Worm (Caenorhabditis elegans) whole organism, L1 larva: Measurements from ENCODE around the gene vps-33.2.
A peak's percentile ranks its signal among the peaks of the same experiment; 100 is the strongest.

Experiments used
- C16A3.4 ChIP-seq: fragments of 150-350 bp; optimal IDR thresholded peaks from 2 replicates; lab custom pipeline; 2014; ENCODE audit warnings: missing biosample characterization, missing genetic modification characterization
- C34B4.2 ChIP-seq: sonication (generic microtip); optimal IDR thresholded peaks from 2 replicates; lab custom pipeline; 2017; ENCODE audit warnings: mild to moderate bottlenecking, missing genetic modification characterization, missing compliant biosample characterization
- F16B12.6 ChIP-seq: fragments of 150-350 bp; optimal IDR thresholded peaks from 2 replicates; lab custom pipeline; 2014; ENCODE audit warnings: missing biosample characterization, missing genetic modification characterization
- Y116A8C.19 ChIP-seq: sonication (generic microtip); optimal IDR thresholded peaks from 2 replicates; lab custom pipeline; 2016; ENCODE audit warnings: missing compliant biosample characterization, missing genetic modification characterization, borderline replicate concordance
- aha-1 ChIP-seq: fragments of 150-350 bp; optimal IDR thresholded peaks from 2 replicates; lab custom pipeline; 2014; ENCODE audit warnings: missing biosample characterization, missing genetic modification characterization
- alr-1 ChIP-seq: fragments of 200-800 bp; sonication (Bioruptor generic); optimal IDR thresholded peaks from 2 replicates; lab custom pipeline; 2018; ENCODE audit warnings: borderline replicate concordance, mild to moderate bottlenecking, missing genetic modification characterization, missing compliant biosample characterization
- aly-2 ChIP-seq: fragments of 150-350 bp; optimal IDR thresholded peaks from 2 replicates; lab custom pipeline; 2014; ENCODE audit warnings: missing biosample characterization, missing genetic modification characterization
- blmp-1 ChIP-seq: fragments of 150-350 bp; optimal IDR thresholded peaks from 2 replicates; lab custom pipeline; 2014; ENCODE audit warnings: missing biosample characterization, missing genetic modification characterization
- ceh-8 ChIP-seq: fragments of 200-800 bp; sonication (Bioruptor generic); optimal IDR thresholded peaks from 2 replicates; lab custom pipeline; 2018; ENCODE audit warnings: mild to moderate bottlenecking, missing genetic modification characterization, moderate library complexity, missing compliant biosample characterization
- ceh-88 ChIP-seq: fragments of 200-800 bp; sonication (Bioruptor generic); IDR thresholded peaks from 2 replicates; pipeline ENCODE4 v1.3.6; 2022; ENCODE audit warnings: missing genetic modification characterization, missing compliant biosample characterization
- dpl-1 ChIP-seq, 3 experiments: fragments of 150-350 bp in 2 of 3; sonication (generic microtip) in 1 of 3; optimal IDR thresholded peaks; 2 replicates each; lab custom pipeline; 2014 to 2017; ENCODE audit warnings: missing biosample characterization in 3 of 3, missing genetic modification characterization in 3 of 3, missing genetic modification reagents in 3 of 3
- efl-1 ChIP-seq, 4 experiments: fragments of 150-350 bp; optimal IDR thresholded peaks in 3 of 4; peaks in 1 of 4; 1 replicate in 1 of 4; 2 replicates in 3 of 4; lab custom pipeline; 2014; ENCODE audit warnings: missing biosample characterization in 2 of 4, missing genetic modification characterization in 2 of 4, missing genetic modification reagents in 2 of 4
- egl-13 ChIP-seq: sonication (generic microtip); optimal IDR thresholded peaks from 2 replicates; lab custom pipeline; 2016; ENCODE audit warnings: missing genotype, missing genetic modification reagents, missing genetic modification characterization, missing compliant biosample characterization
- egl-27 ChIP-seq, 2 experiments: fragments of 150-350 bp in 1 of 2; sonication (generic microtip); optimal IDR thresholded peaks; 3 replicates each; lab custom pipeline; 2017 to 2018; ENCODE audit warnings: missing biosample characterization in 2 of 2, missing genetic modification characterization in 2 of 2, missing genetic modification reagents in 2 of 2
- elt-2 ChIP-seq: sonication (generic microtip); optimal IDR thresholded peaks from 2 replicates; lab custom pipeline; 2016; ENCODE audit warnings: missing genetic modification characterization, mild to moderate bottlenecking, inconsistent platforms, missing compliant biosample characterization, missing genetic modification reagents
- fkh-10 ChIP-seq: sonication (generic microtip); optimal IDR thresholded peaks from 2 replicates; lab custom pipeline; 2017; ENCODE audit warnings: missing biosample characterization, missing genetic modification reagents, missing genetic modification characterization
- fkh-4 ChIP-seq: sonication (generic microtip); optimal IDR thresholded peaks from 2 replicates; lab custom pipeline; 2016; ENCODE audit warnings: missing compliant biosample characterization, missing genetic modification characterization, borderline replicate concordance
- hlh-17 ChIP-seq: fragments of 200-800 bp; sonication (Bioruptor generic); optimal IDR thresholded peaks from 2 replicates; lab custom pipeline; 2018; ENCODE audit warnings: missing genetic modification characterization, mild to moderate bottlenecking, missing compliant biosample characterization, moderate library complexity, borderline replicate concordance
- hlh-4 ChIP-seq: sonication (generic microtip); optimal IDR thresholded peaks from 2 replicates; lab custom pipeline; 2016; ENCODE audit warnings: mild to moderate bottlenecking, missing genetic modification characterization, missing compliant biosample characterization
- hpl-2 ChIP-seq: fragments of 150-350 bp; optimal IDR thresholded peaks from 2 replicates; lab custom pipeline; 2014; ENCODE audit warnings: missing biosample characterization, missing genetic modification reagents, missing genetic modification characterization
- irx-1 ChIP-seq: sonication (generic microtip); optimal IDR thresholded peaks from 2 replicates; lab custom pipeline; 2016; ENCODE audit warnings: missing genetic modification characterization, missing compliant biosample characterization
- jun-1 ChIP-seq: fragments of 150-350 bp; optimal IDR thresholded peaks from 2 replicates; lab custom pipeline; 2014; ENCODE audit warnings: missing biosample characterization, missing genetic modification reagents, missing genetic modification characterization
- lin-13 ChIP-seq: fragments of 150-350 bp; optimal IDR thresholded peaks from 2 replicates; lab custom pipeline; 2014; ENCODE audit warnings: missing biosample characterization, missing genetic modification reagents, missing genetic modification characterization
- lin-15B ChIP-seq: fragments of 150-350 bp; sonication (generic microtip); optimal IDR thresholded peaks from 3 replicates; lab custom pipeline; 2014; ENCODE audit warnings: missing biosample characterization, missing genetic modification characterization
- lin-35 ChIP-seq, 2 experiments: fragments of 150-350 bp; optimal IDR thresholded peaks; 2 replicates each; lab custom pipeline; 2014; ENCODE audit warnings: missing biosample characterization in 2 of 2, missing genetic modification characterization in 2 of 2, missing genetic modification reagents in 2 of 2
- lin-39 ChIP-seq: fragments of 150-350 bp; optimal IDR thresholded peaks from 2 replicates; lab custom pipeline; 2014; ENCODE audit warnings: missing biosample characterization, missing genetic modification reagents, missing genetic modification characterization
- lir-3 ChIP-seq: sonication (generic microtip); optimal IDR thresholded peaks from 2 replicates; lab custom pipeline; 2016; ENCODE audit warnings: mild to moderate bottlenecking, missing genetic modification characterization, moderate library complexity, missing compliant biosample characterization; ENCODE audit not compliant: poor library complexity
- lsy-2 ChIP-seq, 2 experiments: fragments of 150-350 bp; optimal IDR thresholded peaks; 2 replicates each; lab custom pipeline; 2014; ENCODE audit warnings: missing biosample characterization in 2 of 2, missing genetic modification characterization in 2 of 2
- mdl-1 ChIP-seq, 2 experiments: fragments of 150-350 bp; optimal IDR thresholded peaks; 2 replicates each; lab custom pipeline; 2014 to 2017; ENCODE audit warnings: missing biosample characterization in 2 of 2, missing genetic modification characterization in 2 of 2, inconsistent platforms in 1 of 2
- mef-2 ChIP-seq: fragments of 150-350 bp; optimal IDR thresholded peaks from 2 replicates; lab custom pipeline; 2014; ENCODE audit warnings: missing biosample characterization, missing genetic modification characterization
- mep-1 ChIP-seq: fragments of 150-350 bp; optimal IDR thresholded peaks from 2 replicates; lab custom pipeline; 2014; ENCODE audit warnings: missing biosample characterization, missing genetic modification characterization
- nhr-12 ChIP-seq: sonication (generic microtip); optimal IDR thresholded peaks from 2 replicates; lab custom pipeline; 2017; ENCODE audit warnings: missing biosample characterization, missing genetic modification characterization
- nhr-47 ChIP-seq: sonication (generic microtip); optimal IDR thresholded peaks from 2 replicates; lab custom pipeline; 2016; ENCODE audit warnings: mild to moderate bottlenecking, missing genetic modification characterization, moderate library complexity, missing compliant biosample characterization
- nhr-71 ChIP-seq: sonication (generic microtip); optimal IDR thresholded peaks from 2 replicates; lab custom pipeline; 2016; ENCODE audit warnings: mild to moderate bottlenecking, missing genetic modification characterization, moderate library complexity, missing compliant biosample characterization
- nhr-84 ChIP-seq: sonication (generic microtip); optimal IDR thresholded peaks from 2 replicates; lab custom pipeline; 2017; ENCODE audit warnings: missing biosample characterization, missing genetic modification characterization
- nhr-90 ChIP-seq: sonication (generic microtip); optimal IDR thresholded peaks from 2 replicates; lab custom pipeline; 2016; ENCODE audit warnings: mild to moderate bottlenecking, missing genetic modification characterization, missing compliant biosample characterization; ENCODE audit not compliant: poor library complexity
- pag-3 ChIP-seq: sonication (generic microtip); optimal IDR thresholded peaks from 2 replicates; lab custom pipeline; 2017; ENCODE audit warnings: missing genetic modification characterization, mild to moderate bottlenecking, missing compliant biosample characterization, antibody characterized with exemption, borderline replicate concordance; ENCODE audit not compliant: insufficient read depth
- pqm-1 ChIP-seq: sonication (generic microtip); optimal IDR thresholded peaks from 3 replicates; lab custom pipeline; 2017; ENCODE audit warnings: missing biosample characterization, missing genetic modification characterization
- rnt-1 ChIP-seq: sonication (generic microtip); optimal IDR thresholded peaks from 2 replicates; lab custom pipeline; 2016; ENCODE audit warnings: mild to moderate bottlenecking, missing genetic modification characterization, moderate library complexity, missing compliant biosample characterization
- skn-1 ChIP-seq: fragments of 150-350 bp; optimal IDR thresholded peaks from 2 replicates; lab custom pipeline; 2014; ENCODE audit warnings: missing biosample characterization, missing genetic modification characterization
- snpc-4 ChIP-seq: fragments of 150-350 bp; optimal IDR thresholded peaks from 2 replicates; lab custom pipeline; 2014; ENCODE audit warnings: missing biosample characterization, missing genetic modification characterization
- snu-23 ChIP-seq: sonication (generic microtip); optimal IDR thresholded peaks from 2 replicates; lab custom pipeline; 2016; ENCODE audit warnings: missing genetic modification characterization, missing compliant biosample characterization
- sup-37 ChIP-seq: fragments of 200-800 bp; sonication (Bioruptor generic); optimal IDR thresholded peaks from 2 replicates; lab custom pipeline; 2018; ENCODE audit warnings: mild to moderate bottlenecking, missing genetic modification characterization, missing compliant biosample characterization
- tlp-1 ChIP-seq: fragments of 150-350 bp; optimal IDR thresholded peaks from 2 replicates; lab custom pipeline; 2014; ENCODE audit warnings: missing biosample characterization, missing genetic modification characterization
- unc-30 ChIP-seq: sonication (generic microtip); optimal IDR thresholded peaks from 2 replicates; lab custom pipeline; 2017; ENCODE audit warnings: missing biosample characterization, missing genetic modification characterization
- unc-62 ChIP-seq: fragments of 150-350 bp; optimal IDR thresholded peaks from 2 replicates; lab custom pipeline; 2014; ENCODE audit warnings: missing biosample characterization, missing genetic modification reagents, missing genetic modification characterization
- unc-86 ChIP-seq: sonication (generic microtip); optimal IDR thresholded peaks from 2 replicates; lab custom pipeline; 2016; ENCODE audit warnings: missing genetic modification characterization, missing compliant biosample characterization
- vab-15 ChIP-seq: sonication (generic microtip); optimal IDR thresholded peaks from 2 replicates; lab custom pipeline; 2017; ENCODE audit warnings: missing genotype, mild to moderate bottlenecking, missing genetic modification characterization, missing compliant biosample characterization
- xbp-1 ChIP-seq: sonication (generic microtip); optimal IDR thresholded peaks from 2 replicates; lab custom pipeline; 2016; ENCODE audit warnings: missing genetic modification characterization, missing compliant biosample characterization
- zag-1 ChIP-seq: fragments of 150-350 bp; optimal IDR thresholded peaks from 2 replicates; lab custom pipeline; 2014; ENCODE audit warnings: missing biosample characterization, missing genetic modification characterization
- ztf-11 ChIP-seq, 2 experiments: sonication (generic microtip); optimal IDR thresholded peaks; 2 replicates each; lab custom pipeline; 2016 to 2017; ENCODE audit warnings: missing genetic modification characterization in 2 of 2, missing biosample characterization in 1 of 2, missing compliant biosample characterization in 1 of 2
- ztf-4 ChIP-seq: fragments of 150-350 bp; optimal IDR thresholded peaks from 2 replicates; lab custom pipeline; 2014; ENCODE audit warnings: missing biosample characterization, missing genetic modification characterization

vps-33.2 gene

ce11 chrII:6565077-6565476 is 35.9 kb upstream of the vps-33.2 start, which contains the start of gene mpz-3:
TSS of gene mpz-3 (minus strand) at chrII:6565396.
- TF ChIP-seq mdl-1 (tag; optimal IDR thresholded peaks at IDR 0.05; lab: Kevin White, UChicago), result peak in 1 of 2 experiments; percentile 12
- no peak for TF ChIP-seq lin-15B (tag; lab: Kevin White, UChicago)
- TF ChIP-seq irx-1, result no peak
- TF ChIP-seq nhr-12 (tag; lab: Kevin White, UChicago), result no peak
- TF ChIP-seq elt-2 (tag; lab: Kevin White, UChicago), result peak; percentile 24
- TF ChIP-seq ceh-8 (GFP tag; lab: Kevin White, UChicago), result no peak
- TF ChIP-seq unc-30 (tag; lab: Kevin White, UChicago), result no peak
- TF ChIP-seq C34B4.2 (tag; lab: Kevin White, UChicago), result no peak
- TF ChIP-seq blmp-1 (tag; lab: Kevin White, UChicago), result peak; percentile 7
- no peak for TF ChIP-seq lin-13 (GFP tag; lab: Kevin White, UChicago)
- TF ChIP-seq hlh-4 (tag; lab: Kevin White, UChicago), result no peak
- TF ChIP-seq Y116A8C.19 (tag; lab: Kevin White, UChicago), result no peak
- no peak for TF ChIP-seq aha-1 (tag; lab: Kevin White, UChicago)
- TF ChIP-seq F16B12.6 (tag; lab: Kevin White, UChicago), result no peak
- no peak for TF ChIP-seq fkh-4 (tag; lab: Kevin White, UChicago)
- TF ChIP-seq dpl-1 (GFP tag; optimal IDR thresholded peaks at IDR 0.05; lab: Kevin White, UChicago), result peak in 2 of 3 experiments; percentile 17 to 25
- TF ChIP-seq rnt-1 (tag; lab: Kevin White, UChicago), result peak; percentile 56
- no peak for TF ChIP-seq ztf-11 (tag; optimal IDR thresholded peaks at IDR 0.05; lab: Kevin White, UChicago)
- TF ChIP-seq skn-1, result peak; percentile 20
- TF ChIP-seq vab-15 (tag; lab: Kevin White, UChicago), result no peak
- peak; percentile 25 for TF ChIP-seq nhr-90
- no peak for TF ChIP-seq ceh-88 (GFP tag; lab: Robert Waterston, UW)
- peak; percentile 20 to 38 for TF ChIP-seq efl-1 (optimal IDR thresholded peaks at IDR 0.05; lab: Kevin White, UChicago)
- peak in 1 of 2 experiments; percentile 94 for TF ChIP-seq efl-1 (GFP tag; optimal IDR thresholded peaks at IDR 0.05 in 1 of 2; lab: Kevin White, UChicago)
- TF ChIP-seq tlp-1 (tag; lab: Kevin White, UChicago), result no peak
- no peak for TF ChIP-seq zag-1 (tag; lab: Kevin White, UChicago)
- TF ChIP-seq pag-3 (tag; lab: Kevin White, UChicago), result no peak
- TF ChIP-seq sup-37 (GFP tag; lab: Kevin White, UChicago), result no peak
- no peak for TF ChIP-seq lin-39
- TF ChIP-seq nhr-71 (tag; lab: Kevin White, UChicago), result peak; percentile 49
- TF ChIP-seq jun-1 (tag; lab: Kevin White, UChicago), result no peak
- TF ChIP-seq mep-1, result peak; percentile 51
- TF ChIP-seq lir-3, result peak; percentile 9
- TF ChIP-seq fkh-10, result peak; percentile 24
- peak; percentile 31 for TF ChIP-seq xbp-1
- peak; percentile 13 for TF ChIP-seq C16A3.4 (tag; lab: Kevin White, UChicago)
- no peak for TF ChIP-seq unc-62 (GFP tag; lab: Kevin White, UChicago)
- TF ChIP-seq egl-27 (tag; optimal IDR thresholded peaks at IDR 0.05; lab: Kevin White, UChicago), result no peak
- TF ChIP-seq egl-13, result no peak
- TF ChIP-seq pqm-1 (tag; lab: Kevin White, UChicago), result no peak
- peak; percentile 21 to 55 for TF ChIP-seq lsy-2 (tag; optimal IDR thresholded peaks at IDR 0.05; lab: Kevin White, UChicago)
- TF ChIP-seq alr-1, result no peak
- no peak for TF ChIP-seq mef-2
- no peak for TF ChIP-seq ztf-4 (tag; lab: Kevin White, UChicago)
- no peak for TF ChIP-seq hpl-2 (GFP tag; lab: Kevin White, UChicago)
- no peak for TF ChIP-seq unc-86 (tag; lab: Kevin White, UChicago)
- TF ChIP-seq hlh-17 (GFP tag; lab: Kevin White, UChicago), result no peak
- no peak for TF ChIP-seq nhr-84 (tag; lab: Kevin White, UChicago)
- TF ChIP-seq snu-23 (GFP tag; lab: Kevin White, UChicago), result peak; percentile 70
- TF ChIP-seq nhr-47 (tag; lab: Kevin White, UChicago), result peak; percentile 46
- TF ChIP-seq lin-35 (GFP tag; optimal IDR thresholded peaks at IDR 0.05; lab: Kevin White, UChicago), result peak; percentile 22 to 59
- no peak for TF ChIP-seq aly-2 (tag; lab: Kevin White, UChicago)
- no peak for TF ChIP-seq snpc-4 (tag; lab: Kevin White, UChicago)
